Worm (Caenorhabditis elegans) whole organism, early embryonic: ENCODE results near the gene srx-28.

Source experiments
- aly-1 ChIP-seq: sonication (generic microtip); optimal IDR thresholded peaks from 2 replicates; lab custom pipeline; 2016; ENCODE audit warnings: missing genetic modification characterization, missing compliant biosample characterization
- ama-1 ChIP-seq: fragments of 150-350 bp; optimal IDR thresholded peaks from 2 replicates; lab custom pipeline; 2014
- ceh-13 ChIP-seq: fragments of 200-800 bp; sonication (Bioruptor generic); optimal IDR thresholded peaks from 2 replicates; lab custom pipeline; 2018; ENCODE audit warnings: mild to moderate bottlenecking, missing genetic modification characterization, missing compliant biosample characterization
- ceh-36 ChIP-seq: sonication (generic microtip); optimal IDR thresholded peaks from 2 replicates; lab custom pipeline; 2016; ENCODE audit warnings: missing genetic modification characterization, inconsistent platforms, missing compliant biosample characterization
- ets-7 ChIP-seq: sonication (generic microtip); optimal IDR thresholded peaks from 2 replicates; lab custom pipeline; 2016; ENCODE audit warnings: missing genotype, missing genetic modification characterization, missing compliant biosample characterization
- flt-1 ChIP-seq: fragments of 200-800 bp; sonication (Bioruptor generic); IDR thresholded peaks from 2 replicates; pipeline ENCODE4 v1.3.6; 2022; ENCODE audit warnings: missing genetic modification characterization, missing compliant biosample characterization
- hmbx-1 ChIP-seq: sonication (generic microtip); optimal IDR thresholded peaks from 2 replicates; lab custom pipeline; 2016; ENCODE audit warnings: mild to moderate bottlenecking, missing genetic modification characterization, missing compliant biosample characterization
- sea-1 ChIP-seq: fragments of 200-800 bp; sonication (Bioruptor generic); conservative IDR thresholded peaks from 2 replicates; pipeline ENCODE4 v1.3.6; 2022; ENCODE audit warnings: missing genetic modification characterization, missing compliant biosample characterization
- tbx-11 ChIP-seq: fragments of 200-800 bp; sonication (Bioruptor generic); IDR thresholded peaks from 2 replicates; pipeline ENCODE4 v1.3.6; 2022; ENCODE audit warnings: missing genetic modification characterization, missing compliant biosample characterization
- tbx-37 ChIP-seq: fragments of 200-800 bp; sonication (Bioruptor generic); conservative IDR thresholded peaks from 2 replicates; pipeline ENCODE4 v1.3.6; 2022; ENCODE audit warnings: missing genetic modification reagents, missing genetic modification characterization, missing compliant biosample characterization

- TF ChIP-seq flt-1 (GFP tag; lab: Robert Waterston, UW) (no peak), ceh-36 (tag; lab: Kevin White, UChicago) (no peak), hmbx-1 (tag; lab: Kevin White, UChicago) (no peak), sea-1 (no peak), ama-1 (lab: Kevin White, UChicago) (no peak), tbx-37 (GFP tag; lab: Robert Waterston, UW) (no peak), ceh-13 (GFP tag; lab: Kevin White, UChicago) (no peak), aly-1 (no peak), tbx-11 (GFP tag; lab: Robert Waterston, UW) (no peak), ets-7 (tag; lab: Kevin White, UChicago) (no peak)
Observed at ce11 chrV:2792958-2793357, 35.9 kb upstream of the srx-28 start.
